Comparison of ENCODE assay signal across 1 fruit fly cellular context in genomic region chr2L:18137591-18138247, dm6.
A peak's percentile ranks its signal among the peaks of the same experiment; 100 is the strongest.
TF ChIP-seq lines count a peak whose summit lies in the region.

Gene kel, minus strand, starts transcription at chr2L:18138083.

TF ChIP-seq in whole organism, embryonic, 481 proteins besides CTCF, POLR2A, EP300 and RAD21 (continued from another document and continues in another):
- no peak for TF ChIP-seq pros (GFP tag; optimal IDR thresholded peaks at IDR 0.05; lab: Kevin White, UChicago)
- peak; percentile 53 for TF ChIP-seq Deaf1 (tag; optimal IDR thresholded peaks at IDR 0.05; lab: Kevin White, UChicago)
- TF ChIP-seq maf-S (GFP tag; optimal IDR thresholded peaks at IDR 0.05; lab: Kevin White, UChicago): no peak
- TF ChIP-seq Stat92E (GFP tag; optimal IDR thresholded peaks at IDR 0.05; lab: Kevin White, UChicago): peak in 1 of 3 experiments; percentile 60
- TF ChIP-seq tio (GFP tag; optimal IDR thresholded peaks at IDR 0.05; lab: Kevin White, UChicago): no peak
- peak; percentile 40 for TF ChIP-seq CG7839 (tag; optimal IDR thresholded peaks at IDR 0.05; lab: Kevin White, UChicago)
- TF ChIP-seq fd102C (GFP tag; optimal IDR thresholded peaks at IDR 0.05; lab: Kevin White, UChicago): no peak
- TF ChIP-seq CG11085 (GFP tag; IDR thresholded peaks at IDR 0.05; lab: Robert Waterston, UW): peak; percentile 13; the same call in 1 of the 2 replicates
- peak; percentile 51; the same call in 1 of the 2 replicates for TF ChIP-seq E2f2 (GFP tag; IDR thresholded peaks at IDR 0.05; lab: Robert Waterston, UW)
- TF ChIP-seq slp2 (GFP tag; optimal IDR thresholded peaks at IDR 0.05; lab: Kevin White, UChicago): no peak
- TF ChIP-seq CG31388 (GFP tag; optimal IDR thresholded peaks at IDR 0.05; lab: Kevin White, UChicago): no peak
- TF ChIP-seq CG1233 (GFP tag; optimal IDR thresholded peaks at IDR 0.05; lab: Kevin White, UChicago): peak; percentile 46
- peak; percentile 68; the same call in 1 of the 3 replicates for TF ChIP-seq otp (GFP tag; IDR thresholded peaks at IDR 0.05; lab: Robert Waterston, UW)
- no peak for TF ChIP-seq twi (tag; optimal IDR thresholded peaks at IDR 0.05; lab: Kevin White, UChicago)
- peak; percentile 78 for TF ChIP-seq Scr (GFP tag; IDR thresholded peaks at IDR 0.05; lab: Robert Waterston, UW; ENCODE audit: partially characterized antibody)
- TF ChIP-seq shn (GFP tag; optimal IDR thresholded peaks at IDR 0.05; lab: Kevin White, UChicago): peak; percentile 12
- TF ChIP-seq Rfx (GFP tag; IDR thresholded peaks at IDR 0.05; lab: Robert Waterston, UW): peak; percentile 61
- no peak for TF ChIP-seq H15 (GFP tag; IDR thresholded peaks at IDR 0.05; lab: Robert Waterston, UW)
- peak; percentile 59 for TF ChIP-seq sob (GFP tag; IDR thresholded peaks at IDR 0.05; lab: Robert Waterston, UW)
- peak; percentile 45 for TF ChIP-seq Ets65A (GFP tag; lab: Kevin White, UChicago)
- peak; percentile 22 for TF ChIP-seq CG17186 (GFP tag; optimal IDR thresholded peaks at IDR 0.05; lab: Kevin White, UChicago)
- TF ChIP-seq nau (GFP tag; optimal IDR thresholded peaks at IDR 0.05; lab: Kevin White, UChicago): peak; percentile 67
- TF ChIP-seq CG34422 (GFP tag; IDR thresholded peaks at IDR 0.05; lab: Robert Waterston, UW): peak; percentile 64; the same call in 1 of the 3 replicates
- no peak for TF ChIP-seq D19A (tag; optimal IDR thresholded peaks at IDR 0.05; lab: Kevin White, UChicago)
- no peak for TF ChIP-seq pan (optimal IDR thresholded peaks at IDR 0.05; lab: Kevin White, UChicago)
- TF ChIP-seq pan (GFP tag; optimal IDR thresholded peaks at IDR 0.05 in 1 of 2, IDR thresholded peaks at IDR 0.05 in 1 of 2): peak in 1 of 2 experiments; percentile 29
- peak; percentile 10 for TF ChIP-seq CG4820 (GFP tag; optimal IDR thresholded peaks at IDR 0.05; lab: Kevin White, UChicago)
- TF ChIP-seq D (optimal IDR thresholded peaks at IDR 0.05; lab: Kevin White, UChicago): no peak
- no peak for TF ChIP-seq D (GFP tag; optimal IDR thresholded peaks at IDR 0.05; lab: Kevin White, UChicago)
- peak; percentile 56 for TF ChIP-seq CG10267 (tag; optimal IDR thresholded peaks at IDR 0.05; lab: Kevin White, UChicago)
- TF ChIP-seq Fer1 (GFP tag; optimal IDR thresholded peaks at IDR 0.05; lab: Kevin White, UChicago): peak; percentile 71
- peak; percentile 18 for TF ChIP-seq Vsx1 (GFP tag; optimal IDR thresholded peaks at IDR 0.05; lab: Kevin White, UChicago)
- TF ChIP-seq CG43689 (GFP tag; IDR thresholded peaks at IDR 0.05; lab: Robert Waterston, UW): no peak
- TF ChIP-seq CG12391 (tag; optimal IDR thresholded peaks at IDR 0.05; lab: Kevin White, UChicago): peak; percentile 67
- TF ChIP-seq CG1529 (GFP tag; optimal IDR thresholded peaks at IDR 0.05; lab: Kevin White, UChicago): peak; percentile 7
- TF ChIP-seq Dll (GFP tag; IDR thresholded peaks at IDR 0.05; lab: Robert Waterston, UW; ENCODE audit: partially characterized antibody): peak; percentile 73
- TF ChIP-seq CG10366 (GFP tag; IDR thresholded peaks at IDR 0.05; lab: Robert Waterston, UW): no peak; the same call in 1 of the 2 replicates
- TF ChIP-seq stwl (tag; optimal IDR thresholded peaks at IDR 0.05; lab: Kevin White, UChicago): peak; percentile 99
- peak; percentile 23 for TF ChIP-seq ERR (GFP tag; optimal IDR thresholded peaks at IDR 0.05; lab: Kevin White, UChicago)
- TF ChIP-seq NfI (GFP tag; optimal IDR thresholded peaks at IDR 0.05; lab: Kevin White, UChicago): peak; percentile 40
- peak in 1 of 2 experiments; percentile 33 for TF ChIP-seq bsh (GFP tag; optimal IDR thresholded peaks at IDR 0.05; lab: Kevin White, UChicago)
- TF ChIP-seq CG13424 (tag; optimal IDR thresholded peaks at IDR 0.05; lab: Kevin White, UChicago): no peak
- TF ChIP-seq CG6765 (GFP tag; optimal IDR thresholded peaks at IDR 0.05; lab: Kevin White, UChicago): peak; percentile 60
- TF ChIP-seq Camta (GFP tag; optimal IDR thresholded peaks at IDR 0.05; lab: Kevin White, UChicago): peak; percentile 39
- TF ChIP-seq CG14860 (GFP tag; IDR thresholded peaks at IDR 0.05; lab: Robert Waterston, UW; ENCODE audit: partially characterized antibody): peak; percentile 50; the same call in 2 of the 3 replicates
- no peak for TF ChIP-seq gcm (GFP tag; optimal IDR thresholded peaks at IDR 0.05; lab: Kevin White, UChicago)
- TF ChIP-seq CG7786 (GFP tag; optimal IDR thresholded peaks at IDR 0.05; lab: Kevin White, UChicago): no peak
- peak; percentile 41 for TF ChIP-seq CoRest (tag; optimal IDR thresholded peaks at IDR 0.05; lab: Kevin White, UChicago)
- TF ChIP-seq CG17912 (GFP tag; optimal IDR thresholded peaks at IDR 0.05; lab: Kevin White, UChicago): peak; percentile 56
- no peak for TF ChIP-seq gt (GFP tag; IDR thresholded peaks at IDR 0.05; lab: Robert Waterston, UW)
- no peak for TF ChIP-seq nerfin-1 (tag; optimal IDR thresholded peaks at IDR 0.05; lab: Kevin White, UChicago)
- no peak for TF ChIP-seq sd (tag; optimal IDR thresholded peaks at IDR 0.05; lab: Kevin White, UChicago)
- peak; percentile 7 for TF ChIP-seq abd-A (tag; optimal IDR thresholded peaks at IDR 0.05; lab: Kevin White, UChicago)
- no peak; the same call in 2 of the 3 replicates for TF ChIP-seq B-H1 (GFP tag; IDR thresholded peaks at IDR 0.05; lab: Robert Waterston, UW)
- TF ChIP-seq eve (GFP tag; optimal IDR thresholded peaks at IDR 0.05; lab: Kevin White, UChicago): no peak
- no peak for TF ChIP-seq CG5245 (GFP tag; optimal IDR thresholded peaks at IDR 0.05; lab: Kevin White, UChicago)
- TF ChIP-seq trem (tag; optimal IDR thresholded peaks at IDR 0.05; lab: Kevin White, UChicago): peak; percentile 63
- no peak for TF ChIP-seq repo (GFP tag; optimal IDR thresholded peaks at IDR 0.05; lab: Kevin White, UChicago)
- TF ChIP-seq CG11560 (tag; IDR thresholded peaks at IDR 0.05; lab: Robert Waterston, UW): no peak
- TF ChIP-seq en (GFP tag; optimal IDR thresholded peaks at IDR 0.05; lab: Kevin White, UChicago): no peak
- peak; percentile 34 for TF ChIP-seq CG18262 (tag; optimal IDR thresholded peaks at IDR 0.05; lab: Kevin White, UChicago)
- TF ChIP-seq MTF-1 (GFP tag; optimal IDR thresholded peaks at IDR 0.05; lab: Kevin White, UChicago; ENCODE audit: borderline replicate concordance): peak; percentile 74
- peak; percentile 26 for TF ChIP-seq dmrt11E (tag; optimal IDR thresholded peaks at IDR 0.05; lab: Kevin White, UChicago)
- no peak for TF ChIP-seq CG4730 (GFP tag; IDR thresholded peaks at IDR 0.05; lab: Robert Waterston, UW)
- TF ChIP-seq pho (GFP tag; optimal IDR thresholded peaks at IDR 0.05; lab: Kevin White, UChicago): peak; percentile 39
- peak; percentile 49; the same call in 1 of the 2 replicates for TF ChIP-seq Drgx (GFP tag; IDR thresholded peaks at IDR 0.05; lab: Robert Waterston, UW)
- TF ChIP-seq CG11093 (GFP tag; IDR thresholded peaks at IDR 0.05; lab: Robert Waterston, UW): no peak; the same call in 2 of the 3 replicates
- no peak for TF ChIP-seq Nf-YB (GFP tag; optimal IDR thresholded peaks at IDR 0.05; lab: Kevin White, UChicago)
- no peak for TF ChIP-seq CG2129 (GFP tag; IDR thresholded peaks at IDR 0.05; lab: Robert Waterston, UW; ENCODE audit: partially characterized antibody)
- TF ChIP-seq CG31441 (GFP tag; IDR thresholded peaks at IDR 0.05; lab: Robert Waterston, UW): no peak; the same call in 1 of the 2 replicates
- no peak for TF ChIP-seq salm (tag; optimal IDR thresholded peaks at IDR 0.05; lab: Kevin White, UChicago)
- TF ChIP-seq dmrt99B (tag; optimal IDR thresholded peaks at IDR 0.05; lab: Kevin White, UChicago): no peak
- 0 out of 3 replicates have a peak, but pooled peaks have one; percentile 9 for TF ChIP-seq sr (GFP tag; IDR thresholded peaks at IDR 0.05; lab: Robert Waterston, UW)
- TF ChIP-seq Hsf (GFP tag; optimal IDR thresholded peaks at IDR 0.05; lab: Kevin White, UChicago): peak; percentile 47
- TF ChIP-seq CG15073 (GFP tag; optimal IDR thresholded peaks at IDR 0.05; lab: Kevin White, UChicago): no peak
- no peak for TF ChIP-seq CG6175 (GFP tag; IDR thresholded peaks at IDR 0.05; lab: Robert Waterston, UW)
- peak; percentile 80 for TF ChIP-seq Jarid2 (GFP tag; optimal IDR thresholded peaks at IDR 0.05; lab: Kevin White, UChicago)
- TF ChIP-seq CG6854 (GFP tag; optimal IDR thresholded peaks at IDR 0.05; lab: Kevin White, UChicago): peak; percentile 50
- TF ChIP-seq unc-4 (GFP tag; IDR thresholded peaks at IDR 0.05; lab: Robert Waterston, UW; ENCODE audit: partially characterized antibody): peak; percentile 77
- peak; percentile 57 for TF ChIP-seq CG8924 (tag; optimal IDR thresholded peaks at IDR 0.05; lab: Kevin White, UChicago)
- no peak for TF ChIP-seq jing (GFP tag; optimal IDR thresholded peaks at IDR 0.05; lab: Kevin White, UChicago)
- TF ChIP-seq HLHmδ (GFP tag; optimal IDR thresholded peaks at IDR 0.05; lab: Kevin White, UChicago): peak; percentile 73
- TF ChIP-seq phol (tag; optimal IDR thresholded peaks at IDR 0.05; lab: Kevin White, UChicago): peak; percentile 50
- TF ChIP-seq Spps (tag; optimal IDR thresholded peaks at IDR 0.05; lab: Kevin White, UChicago): no peak
- TF ChIP-seq CG9876 (GFP tag; optimal IDR thresholded peaks at IDR 0.05; lab: Kevin White, UChicago): no peak
- TF ChIP-seq sens-2 (GFP tag; IDR thresholded peaks at IDR 0.05; lab: Robert Waterston, UW): no peak
- no peak for TF ChIP-seq Hr78 (GFP tag; optimal IDR thresholded peaks at IDR 0.05; lab: Kevin White, UChicago)
- TF ChIP-seq CG30020 (tag; optimal IDR thresholded peaks at IDR 0.05; lab: Kevin White, UChicago): peak; percentile 84
- TF ChIP-seq CG12104 (GFP tag; optimal IDR thresholded peaks at IDR 0.05; lab: Kevin White, UChicago): no peak
- peak; percentile 79 for TF ChIP-seq CG13296 (GFP tag; optimal IDR thresholded peaks at IDR 0.05; lab: Kevin White, UChicago)
- no peak for TF ChIP-seq CG3407 (GFP tag; optimal IDR thresholded peaks at IDR 0.05; lab: Kevin White, UChicago)
- TF ChIP-seq CG10654 (GFP tag; optimal IDR thresholded peaks at IDR 0.05; lab: Kevin White, UChicago): peak; percentile 19
- peak; percentile 66; the same call in 1 of the 3 replicates for TF ChIP-seq hb (GFP tag; IDR thresholded peaks at IDR 0.05; lab: Robert Waterston, UW; ENCODE audit: partially characterized antibody)
- TF ChIP-seq E2f1 (GFP tag; IDR thresholded peaks at IDR 0.05; lab: Robert Waterston, UW): no peak
- TF ChIP-seq CG7357 (GFP tag; IDR thresholded peaks at IDR 0.05; lab: Robert Waterston, UW): peak; percentile 99
- peak; percentile 31 for TF ChIP-seq CG2678 (tag; optimal IDR thresholded peaks at IDR 0.05; lab: Kevin White, UChicago)
- TF ChIP-seq CG1647 (GFP tag; optimal IDR thresholded peaks at IDR 0.05; lab: Kevin White, UChicago): no peak
- peak; percentile 35 for TF ChIP-seq slou (GFP tag; optimal IDR thresholded peaks at IDR 0.05; lab: Kevin White, UChicago)
- TF ChIP-seq Usf (GFP tag; optimal IDR thresholded peaks at IDR 0.05; lab: Kevin White, UChicago): no peak
- TF ChIP-seq klu (GFP tag; IDR thresholded peaks at IDR 0.05; lab: Robert Waterston, UW): no peak
- TF ChIP-seq sc (optimal IDR thresholded peaks at IDR 0.05; lab: Kevin White, UChicago): no peak
- no peak for TF ChIP-seq sc (GFP tag; optimal IDR thresholded peaks at IDR 0.05; lab: Kevin White, UChicago)
- TF ChIP-seq CrebB (tag; optimal IDR thresholded peaks at IDR 0.05; lab: Kevin White, UChicago): peak; percentile 76
- peak; percentile 82 for TF ChIP-seq CG7987 (GFP tag; optimal IDR thresholded peaks at IDR 0.05; lab: Kevin White, UChicago)
- TF ChIP-seq CG32532 (GFP tag; IDR thresholded peaks at IDR 0.05; lab: Robert Waterston, UW): peak; percentile 58; the same call in 1 of the 2 replicates
- TF ChIP-seq Atf3 (GFP tag; optimal IDR thresholded peaks at IDR 0.05; lab: Kevin White, UChicago): no peak
- TF ChIP-seq YL-1 (GFP tag; optimal IDR thresholded peaks at IDR 0.05; lab: Kevin White, UChicago): peak; percentile 78
- TF ChIP-seq H2.0 (GFP tag; IDR thresholded peaks at IDR 0.05; lab: Robert Waterston, UW): no peak
- peak; percentile 49; the same call in 2 of the 3 replicates for TF ChIP-seq zen2 (GFP tag; IDR thresholded peaks at IDR 0.05; lab: Robert Waterston, UW; ENCODE audit: partially characterized antibody)
- 0 out of 2 replicates have a peak, but pooled peaks have one; percentile 9 for TF ChIP-seq Xrp1 (GFP tag; IDR thresholded peaks at IDR 0.05; lab: Robert Waterston, UW)
- TF ChIP-seq CG17802 (tag; optimal IDR thresholded peaks at IDR 0.05; lab: Kevin White, UChicago): peak; percentile 74
- peak; percentile 87 for TF ChIP-seq bbx (GFP tag; IDR thresholded peaks at IDR 0.05; lab: Robert Waterston, UW; ENCODE audit: partially characterized antibody)
- peak; percentile 24 for TF ChIP-seq ac (GFP tag; optimal IDR thresholded peaks at IDR 0.05; lab: Kevin White, UChicago)
- peak in 1 of 2 experiments; percentile 42 for TF ChIP-seq Pdp1 (GFP tag; optimal IDR thresholded peaks at IDR 0.05; lab: Kevin White, UChicago)
- no peak for TF ChIP-seq zf30C (GFP tag; optimal IDR thresholded peaks at IDR 0.05; lab: Kevin White, UChicago)
- peak; percentile 15 for TF ChIP-seq Mad (GFP tag; optimal IDR thresholded peaks at IDR 0.05; lab: Kevin White, UChicago)
- TF ChIP-seq ewg (GFP tag; optimal IDR thresholded peaks at IDR 0.05; lab: Kevin White, UChicago): no peak
- TF ChIP-seq da (GFP tag; optimal IDR thresholded peaks at IDR 0.05; lab: Kevin White, UChicago): no peak
- no peak for TF ChIP-seq sima (GFP tag; optimal IDR thresholded peaks at IDR 0.05; lab: Kevin White, UChicago)
- TF ChIP-seq Gsc (GFP tag; IDR thresholded peaks at IDR 0.05; lab: Robert Waterston, UW): no peak
- TF ChIP-seq slbo (GFP tag; IDR thresholded peaks at IDR 0.05; lab: Robert Waterston, UW): peak; percentile 68
- no peak for TF ChIP-seq crp (GFP tag; optimal IDR thresholded peaks at IDR 0.05; lab: Kevin White, UChicago)
- TF ChIP-seq dimm (GFP tag; IDR thresholded peaks at IDR 0.05; lab: Robert Waterston, UW): no peak
- TF ChIP-seq CG17612 (GFP tag; IDR thresholded peaks at IDR 0.05; lab: Robert Waterston, UW): peak; percentile 56; the same call in 1 of the 2 replicates
- no peak for TF ChIP-seq peb (GFP tag; IDR thresholded peaks at IDR 0.05; lab: Robert Waterston, UW)
- peak; percentile 71 for TF ChIP-seq mirr (GFP tag; optimal IDR thresholded peaks at IDR 0.05; lab: Kevin White, UChicago)
- no peak for TF ChIP-seq Six4 (GFP tag; optimal IDR thresholded peaks at IDR 0.05; lab: Kevin White, UChicago)
- TF ChIP-seq CG11696 (GFP tag; IDR thresholded peaks at IDR 0.05; lab: Robert Waterston, UW): peak; percentile 28; the same call in 1 of the 2 replicates
- no peak for TF ChIP-seq CG14014 (GFP tag; IDR thresholded peaks at IDR 0.05; lab: Robert Waterston, UW)
- TF ChIP-seq pzg (GFP tag; optimal IDR thresholded peaks at IDR 0.05; lab: Kevin White, UChicago): peak; percentile 86
- no peak for TF ChIP-seq D19B (GFP tag; optimal IDR thresholded peaks at IDR 0.05; lab: Kevin White, UChicago)
